Fruit fly (Drosophila melanogaster) S2 (cell line): ENCODE results near the gene CG9926.

ENCODE experiments used
- CG8478 ChIP-seq: fragments of >200 bp; optimal IDR thresholded peaks from 2 replicates; lab custom pipeline; 2018
- CTCF ChIP-seq, 2 experiments: fragments of >200 bp; optimal IDR thresholded peaks; 2 replicates each; lab custom pipeline; 2018

- TF ChIP-seq CTCF (optimal IDR thresholded peaks at IDR 0.05; lab: Kevin White, UChicago) (no peak), CG8478 (lab: Kevin White, UChicago) (no peak)
Measured at dm6 chr3R:13989453-13989852, 38.5 kb upstream of the CG9926 start.
